Fruit fly (Drosophila melanogaster) whole organism, prepupa: Measurements from ENCODE around the gene Sgs3.

ENCODE experiments used
- CG10631 ChIP-seq: fragments of 200-800 bp; sonication (Bioruptor generic); optimal IDR thresholded peaks from 2 replicates; lab custom pipeline; 2016; ENCODE audit warnings: missing biosample characterization, missing genetic modification characterization
- CG10669 ChIP-seq: fragments of 200-800 bp; sonication (Bioruptor generic); optimal IDR thresholded peaks from 3 replicates; lab custom pipeline; 2018; ENCODE audit warnings: missing biosample characterization, mild to moderate bottlenecking, missing genetic modification characterization, moderate library complexity
- CG11294 ChIP-seq: fragments of 200-800 bp; sonication (Bioruptor generic); IDR thresholded peaks from 2 replicates; pipeline ENCODE4 v1.3.6; 2022; ENCODE audit warnings: missing biosample characterization, missing genetic modification characterization
- CG11762 ChIP-seq: fragments of 200-800 bp; sonication (Bioruptor generic); optimal IDR thresholded peaks from 3 replicates; lab custom pipeline; 2016; ENCODE audit warnings: missing biosample characterization, missing genetic modification characterization; ENCODE audit not compliant: insufficient read depth
- CG11902 ChIP-seq: fragments of 200-800 bp; sonication (Bioruptor generic); optimal IDR thresholded peaks from 3 replicates; lab custom pipeline; 2016; ENCODE audit warnings: missing biosample characterization, missing genetic modification characterization
- CG15336 ChIP-seq: fragments of 200-800 bp; sonication (Bioruptor generic); IDR thresholded peaks from 2 replicates; pipeline ENCODE4 v1.3.6; 2022; ENCODE audit warnings: missing biosample characterization, missing genetic modification characterization
- CG1621 ChIP-seq: fragments of 200-800 bp; sonication (Bioruptor generic); optimal IDR thresholded peaks from 3 replicates; lab custom pipeline; 2018; ENCODE audit warnings: missing biosample characterization, mild to moderate bottlenecking, missing genetic modification characterization
- CG16779 ChIP-seq: fragments of 200-800 bp; sonication (Bioruptor generic); optimal IDR thresholded peaks from 3 replicates; lab custom pipeline; 2017; ENCODE audit warnings: missing biosample characterization, mild to moderate bottlenecking, missing genetic modification characterization
- CG3032 ChIP-seq: fragments of 200-800 bp; optimal IDR thresholded peaks from 2 replicates; lab custom pipeline; 2019; ENCODE audit warnings: missing biosample characterization, mild to moderate bottlenecking, missing genetic modification characterization, moderate library complexity
- CG34406 ChIP-seq: fragments of 200-800 bp; sonication (Bioruptor generic); optimal IDR thresholded peaks from 3 replicates; lab custom pipeline; 2016; ENCODE audit warnings: missing biosample characterization, missing genetic modification characterization
- CG4318 ChIP-seq: fragments of 200-800 bp; sonication (Bioruptor generic); optimal IDR thresholded peaks from 3 replicates; lab custom pipeline; 2017; ENCODE audit warnings: missing biosample characterization, mild to moderate bottlenecking, missing genetic modification characterization
- CG6163 ChIP-seq: fragments of 200-800 bp; sonication (Bioruptor generic); IDR thresholded peaks from 3 replicates; pipeline ENCODE4 v1.3.6; 2022; ENCODE audit warnings: missing biosample characterization, missing genetic modification characterization
- CG6276 ChIP-seq: fragments of 200-800 bp; sonication (Bioruptor generic); optimal IDR thresholded peaks from 2 replicates; lab custom pipeline; 2017; ENCODE audit warnings: missing biosample characterization, mild to moderate bottlenecking, missing genetic modification characterization
- CG6792 ChIP-seq: fragments of 200-800 bp; sonication (Bioruptor generic); optimal IDR thresholded peaks from 3 replicates; lab custom pipeline; 2016; ENCODE audit warnings: missing biosample characterization, missing genetic modification characterization
- CG6808 ChIP-seq: fragments of 200-800 bp; sonication (Bioruptor generic); optimal IDR thresholded peaks from 3 replicates; lab custom pipeline; 2017; ENCODE audit warnings: missing biosample characterization, missing genetic modification characterization, mild to moderate bottlenecking, moderate library complexity, missing genetic modification reagents
- CG6854 ChIP-seq: fragments of 200-800 bp; sonication (Bioruptor generic); optimal IDR thresholded peaks from 2 replicates; lab custom pipeline; 2017; ENCODE audit warnings: missing biosample characterization, mild to moderate bottlenecking, missing genetic modification characterization
- CG7368 ChIP-seq: fragments of 200-800 bp; sonication (Bioruptor generic); optimal IDR thresholded peaks from 3 replicates; lab custom pipeline; 2016; ENCODE audit warnings: missing biosample characterization, missing genetic modification characterization
- CG8119 ChIP-seq: fragments of 200-800 bp; sonication (Bioruptor generic); IDR thresholded peaks from 3 replicates; pipeline ENCODE4 v1.3.6; 2022; ENCODE audit warnings: missing biosample characterization, missing genetic modification characterization
- CG8319 ChIP-seq: fragments of 200-800 bp; sonication (Bioruptor generic); optimal IDR thresholded peaks from 3 replicates; lab custom pipeline; 2016; ENCODE audit warnings: missing biosample characterization, missing genetic modification characterization
- CG8632 ChIP-seq: fragments of 200-800 bp; sonication (Bioruptor generic); optimal IDR thresholded peaks from 3 replicates; lab custom pipeline; 2016; ENCODE audit warnings: missing biosample characterization, missing genetic modification characterization
- CG9139 ChIP-seq: fragments of 200-800 bp; sonication (Bioruptor generic); optimal IDR thresholded peaks from 3 replicates; lab custom pipeline; 2017; ENCODE audit warnings: missing biosample characterization, mild to moderate bottlenecking, missing genetic modification characterization
- Eip75B ChIP-seq: fragments of 200-800 bp; sonication (Bioruptor generic); optimal IDR thresholded peaks from 3 replicates; lab custom pipeline; 2016; ENCODE audit warnings: missing biosample characterization, missing genetic modification characterization
- Eip78C ChIP-seq: fragments of 200-800 bp; sonication (Bioruptor generic); peaks from one replicate; lab custom pipeline; 2016; ENCODE audit warnings: missing biosample characterization, missing genetic modification characterization
- Eip93F ChIP-seq: fragments of 200-800 bp; sonication (Bioruptor generic); optimal IDR thresholded peaks from 2 replicates; lab custom pipeline; 2016; ENCODE audit warnings: missing biosample characterization, mild to moderate bottlenecking, missing genetic modification characterization
- Ets21C ChIP-seq: fragments of 200-800 bp; sonication (Bioruptor generic); optimal IDR thresholded peaks from 3 replicates; lab custom pipeline; 2016; ENCODE audit warnings: missing biosample characterization, missing genetic modification characterization
- Ets96B ChIP-seq: fragments of 200-800 bp; optimal IDR thresholded peaks from 2 replicates; lab custom pipeline; 2019; ENCODE audit warnings: missing biosample characterization, mild to moderate bottlenecking, missing genetic modification characterization, moderate library complexity
- Gug ChIP-seq: fragments of 200-800 bp; sonication (Bioruptor generic); IDR thresholded peaks from 2 replicates; pipeline ENCODE4 v1.3.6; 2022; ENCODE audit warnings: missing biosample characterization, missing genetic modification characterization
- Hr39 ChIP-seq: fragments of 200-800 bp; sonication (Bioruptor generic); optimal IDR thresholded peaks from 2 replicates; lab custom pipeline; 2016; ENCODE audit warnings: missing biosample characterization, missing genetic modification characterization
- Hr4 ChIP-seq: fragments of 200-800 bp; sonication (Bioruptor generic); optimal IDR thresholded peaks from 3 replicates; lab custom pipeline; 2016; ENCODE audit warnings: missing biosample characterization, missing genetic modification characterization
- Lpt ChIP-seq: fragments of 200-800 bp; sonication (Bioruptor generic); optimal IDR thresholded peaks from 3 replicates; lab custom pipeline; 2016; ENCODE audit warnings: missing biosample characterization, missing genetic modification characterization
- Met ChIP-seq: fragments of 200-800 bp; sonication (Bioruptor generic); optimal IDR thresholded peaks from 3 replicates; lab custom pipeline; 2016; ENCODE audit warnings: missing biosample characterization, missing genetic modification characterization
- OdsH ChIP-seq: fragments of 200-800 bp; sonication (Bioruptor generic); optimal IDR thresholded peaks from 3 replicates; lab custom pipeline; 2016; ENCODE audit warnings: missing biosample characterization, missing genetic modification characterization
- Sox102F ChIP-seq: fragments of 200-800 bp; sonication (Bioruptor generic); optimal IDR thresholded peaks from 2 replicates; lab custom pipeline; 2016; ENCODE audit warnings: missing biosample characterization, mild to moderate bottlenecking, missing genetic modification characterization
- Sox14 ChIP-seq: fragments of 200-800 bp; sonication (Bioruptor generic); optimal IDR thresholded peaks from 3 replicates; lab custom pipeline; 2016; ENCODE audit warnings: missing biosample characterization, missing genetic modification characterization
- Sox15 ChIP-seq: fragments of 200-800 bp; sonication (Bioruptor generic); optimal IDR thresholded peaks from 3 replicates; lab custom pipeline; 2016; ENCODE audit warnings: missing biosample characterization, missing genetic modification characterization
- achi ChIP-seq: fragments of 200-800 bp; sonication (Bioruptor generic); optimal IDR thresholded peaks from 3 replicates; lab custom pipeline; 2016; ENCODE audit warnings: missing biosample characterization, missing genetic modification characterization
- acj6 ChIP-seq: fragments of 200-800 bp; sonication (Bioruptor generic); optimal IDR thresholded peaks from 3 replicates; lab custom pipeline; 2016; ENCODE audit warnings: missing biosample characterization, missing genetic modification characterization
- cyc ChIP-seq: fragments of 200-800 bp; sonication (Bioruptor generic); optimal IDR thresholded peaks from 3 replicates; lab custom pipeline; 2016; ENCODE audit warnings: missing biosample characterization, missing genetic modification characterization
- dac ChIP-seq: fragments of 200-800 bp; sonication (Bioruptor generic); optimal IDR thresholded peaks from 2 replicates; lab custom pipeline; 2017; ENCODE audit warnings: missing biosample characterization, mild to moderate bottlenecking, missing genetic modification characterization
- dsx ChIP-seq: fragments of 200-800 bp; optimal IDR thresholded peaks from 3 replicates; lab custom pipeline; 2019; ENCODE audit warnings: missing biosample characterization, mild to moderate bottlenecking, missing genetic modification characterization, moderate library complexity; ENCODE audit not compliant: poor library complexity, severe bottlenecking
- eg ChIP-seq: fragments of 200-800 bp; sonication (Bioruptor generic); IDR thresholded peaks from 3 replicates; pipeline ENCODE4 v1.3.6; 2022; ENCODE audit warnings: missing biosample characterization, missing genetic modification characterization
- esn ChIP-seq: fragments of 200-800 bp; sonication (Bioruptor generic); optimal IDR thresholded peaks from 2 replicates; lab custom pipeline; 2016; ENCODE audit warnings: missing biosample characterization, mild to moderate bottlenecking, missing genetic modification characterization, moderate library complexity
- fd59A ChIP-seq: fragments of 200-800 bp; sonication (Bioruptor generic); optimal IDR thresholded peaks from 2 replicates; lab custom pipeline; 2017; ENCODE audit warnings: missing biosample characterization, mild to moderate bottlenecking, missing genetic modification characterization, missing genetic modification reagents
- fd85E ChIP-seq: fragments of 200-800 bp; sonication (Bioruptor generic); optimal IDR thresholded peaks from 3 replicates; lab custom pipeline; 2016; ENCODE audit warnings: missing biosample characterization, missing genetic modification characterization
- lz ChIP-seq: fragments of 200-800 bp; sonication (Bioruptor generic); optimal IDR thresholded peaks from 3 replicates; lab custom pipeline; 2016; ENCODE audit warnings: missing biosample characterization, missing genetic modification characterization
- net ChIP-seq: fragments of 200-800 bp; sonication (Bioruptor generic); optimal IDR thresholded peaks from 3 replicates; lab custom pipeline; 2016; ENCODE audit warnings: missing biosample characterization, missing genetic modification characterization
- pdm3 ChIP-seq: fragments of 200-800 bp; sonication (Bioruptor generic); optimal IDR thresholded peaks from 3 replicates; lab custom pipeline; 2016; ENCODE audit warnings: missing biosample characterization, missing genetic modification characterization
- salr ChIP-seq, 2 experiments: fragments of 200-800 bp; sonication (Bioruptor generic); optimal IDR thresholded peaks; 3 replicates each; lab custom pipeline; 2016 to 2018; ENCODE audit warnings: missing biosample characterization in 2 of 2, missing genetic modification characterization in 2 of 2, mild to moderate bottlenecking in 1 of 2
- spab ChIP-seq: fragments of 200-800 bp; sonication (Bioruptor generic); optimal IDR thresholded peaks from 2 replicates; lab custom pipeline; 2017; ENCODE audit warnings: missing biosample characterization, mild to moderate bottlenecking, missing genetic modification characterization, missing genetic modification reagents
- ss ChIP-seq, 2 experiments: fragments of 200-800 bp; sonication (Bioruptor generic); optimal IDR thresholded peaks; 2 replicates in 1 of 2; 3 replicates in 1 of 2; lab custom pipeline; 2017 to 2018; ENCODE audit warnings: mild to moderate bottlenecking in 2 of 2, missing biosample characterization in 2 of 2, missing genetic modification characterization in 2 of 2, moderate library complexity in 1 of 2
- svp ChIP-seq: fragments of 200-800 bp; sonication (Bioruptor generic); peaks from one replicate; lab custom pipeline; 2016; ENCODE audit warnings: missing biosample characterization, missing genetic modification characterization
- topi ChIP-seq: fragments of 200-800 bp; sonication (Bioruptor generic); optimal IDR thresholded peaks from 3 replicates; lab custom pipeline; 2016; ENCODE audit warnings: missing biosample characterization, missing genetic modification characterization
- vri ChIP-seq: fragments of 200-800 bp; sonication (Bioruptor generic); optimal IDR thresholded peaks from 3 replicates; lab custom pipeline; 2016; ENCODE audit warnings: missing biosample characterization, mild to moderate bottlenecking, missing genetic modification characterization

The Sgs3 gene

dm6 chr3L:11536132-11536531 is 24.1 kb downstream of the Sgs3 start:
- TF ChIP-seq CG11294 (GFP tag; lab: Robert Waterston, UW) (no peak), CG6808 (GFP tag; lab: Kevin White, UChicago) (no peak), Eip75B (no peak), CG8319 (no peak), CG10631 (GFP tag; lab: Kevin White, UChicago) (peak; percentile 3), CG6276 (no peak), CG7368 (GFP tag; lab: Kevin White, UChicago) (peak; percentile 12), vri (GFP tag; lab: Kevin White, UChicago) (no peak), CG9139 (GFP tag; lab: Kevin White, UChicago) (no peak), Ets96B (tag; lab: Kevin White, UChicago) (no peak), CG34406 (GFP tag; lab: Kevin White, UChicago) (peak; percentile 1), Eip93F (GFP tag; lab: Kevin White, UChicago) (no peak), CG6854 (no peak), CG16779 (tag; lab: Kevin White, UChicago) (no peak), pdm3 (GFP tag; lab: Kevin White, UChicago) (peak; percentile 32), Eip78C (peak; percentile 70), CG10669 (GFP tag; lab: Kevin White, UChicago) (no peak), CG11902 (no peak), Sox15 (GFP tag; lab: Kevin White, UChicago) (no peak), ss (GFP tag; optimal IDR thresholded peaks at IDR 0.05; lab: Kevin White, UChicago) (no peak), CG15336 (peak; percentile 71), achi (GFP tag; lab: Kevin White, UChicago) (peak; percentile 3), CG1621 (tag; lab: Kevin White, UChicago) (no peak), Met (GFP tag; lab: Kevin White, UChicago) (peak; percentile 18), CG4318 (GFP tag; lab: Kevin White, UChicago) (no peak), spab (GFP tag; lab: Kevin White, UChicago) (no peak), topi (peak; percentile 50), net (GFP tag; lab: Kevin White, UChicago) (no peak), Ets21C (peak; percentile 4), CG8632 (GFP tag; lab: Kevin White, UChicago) (no peak), Hr39 (GFP tag; lab: Kevin White, UChicago) (peak; percentile 34), CG6163 (peak; percentile 79), fd59A (GFP tag; lab: Kevin White, UChicago) (no peak), CG11762 (GFP tag; lab: Kevin White, UChicago) (no peak), Sox14 (GFP tag; lab: Kevin White, UChicago) (peak; percentile 52), OdsH (GFP tag; lab: Kevin White, UChicago) (peak; percentile 33), CG6792 (peak; percentile 25), acj6 (GFP tag; lab: Kevin White, UChicago) (peak; percentile 46), svp (GFP tag; lab: Kevin White, UChicago) (peak; percentile 52), CG3032 (tag; lab: Kevin White, UChicago) (no peak), Sox102F (GFP tag; lab: Kevin White, UChicago) (peak; percentile 31), esn (GFP tag; lab: Kevin White, UChicago) (peak; percentile 37), cyc (GFP tag; lab: Kevin White, UChicago) (peak; percentile 63), lz (GFP tag; lab: Kevin White, UChicago) (no peak), Gug (no peak), Hr4 (GFP tag; lab: Kevin White, UChicago) (peak; percentile 10), CG8119 (GFP tag; lab: Robert Waterston, UW) (peak; percentile 66), eg (peak; percentile 67), Lpt (GFP tag; lab: Kevin White, UChicago) (no peak), fd85E (GFP tag; lab: Kevin White, UChicago) (no peak), dac (GFP tag; lab: Kevin White, UChicago) (no peak), dsx (GFP tag; lab: Kevin White, UChicago) (no peak), salr (GFP tag; optimal IDR thresholded peaks at IDR 0.05; lab: Kevin White, UChicago) (no peak)
